3 worm cellular contexts compared by ENCODE assay signal in the genomic region with DNA sequence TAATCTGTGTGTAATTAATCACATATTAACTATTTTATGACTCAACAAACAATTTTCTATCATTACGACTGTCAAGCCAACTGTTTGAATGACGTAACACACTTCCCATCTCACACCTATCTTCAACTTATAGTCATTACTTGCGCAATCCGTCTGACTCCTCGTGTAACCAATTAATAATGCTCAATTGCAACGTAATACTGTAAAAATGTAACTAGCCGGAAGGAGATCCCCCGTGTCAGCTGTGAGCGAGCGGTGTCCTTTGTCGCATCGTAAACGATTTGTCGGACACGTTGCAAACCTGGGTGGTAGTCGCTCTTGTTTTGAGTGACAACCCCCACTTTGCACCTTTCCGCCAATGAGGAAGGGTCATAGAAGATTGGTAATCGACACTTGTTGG.
A peak's percentile ranks its signal among the peaks of the same experiment; 100 is the strongest.
TF ChIP-seq lines count a peak whose summit lies in the region.

No protein-coding gene starts in this region.

TF ChIP-seq in whole organism, early embryonic, 17 proteins besides CTCF, POLR2A, EP300 and RAD21:
- no peak for TF ChIP-seq ceh-36 (tag; optimal IDR thresholded peaks at IDR 0.05; lab: Kevin White, UChicago)
- TF ChIP-seq tbx-11 (GFP tag; IDR thresholded peaks at IDR 0.05; lab: Robert Waterston, UW): no peak
- TF ChIP-seq hmg-4 (GFP tag; optimal IDR thresholded peaks at IDR 0.05; lab: Kevin White, UChicago): no peak
- TF ChIP-seq hnd-1 (tag; optimal IDR thresholded peaks at IDR 0.05; lab: Kevin White, UChicago): no peak
- TF ChIP-seq scrt-1 (GFP tag; IDR thresholded peaks at IDR 0.05; lab: Robert Waterston, UW): no peak
- TF ChIP-seq ceh-13 (GFP tag; optimal IDR thresholded peaks at IDR 0.05; lab: Kevin White, UChicago): no peak
- peak; percentile 73 for TF ChIP-seq ets-7 (tag; optimal IDR thresholded peaks at IDR 0.05; lab: Kevin White, UChicago)
- no peak for TF ChIP-seq hmbx-1 (tag; optimal IDR thresholded peaks at IDR 0.05; lab: Kevin White, UChicago)

TF ChIP-seq in whole organism, late embryonic, 69 proteins besides CTCF, POLR2A, EP300 and RAD21:
- TF ChIP-seq unc-55 (GFP tag; optimal IDR thresholded peaks at IDR 0.05; lab: Kevin White, UChicago): peak; percentile 75
- TF ChIP-seq ceh-45 (GFP tag; IDR thresholded peaks at IDR 0.05; lab: Robert Waterston, UW): no peak
- TF ChIP-seq elt-2 (tag; optimal IDR thresholded peaks at IDR 0.05; lab: Kevin White, UChicago): peak; percentile 20
- peak; percentile 59 for TF ChIP-seq tbx-2 (tag; optimal IDR thresholded peaks at IDR 0.05; lab: Kevin White, UChicago)

TF ChIP-seq in whole organism, mixed stage, embryonic, 35 proteins besides CTCF, POLR2A, EP300 and RAD21:
- TF ChIP-seq unc-62 (GFP tag; optimal IDR thresholded peaks at IDR 0.05; lab: Kevin White, UChicago) (peak; percentile 64), mls-2 (tag; optimal IDR thresholded peaks at IDR 0.05; lab: Kevin White, UChicago) (no peak), hlh-1 (tag; optimal IDR thresholded peaks at IDR 0.05; lab: Kevin White, UChicago) (peak; percentile 52), nhr-12 (tag; optimal IDR thresholded peaks at IDR 0.05; lab: Kevin White, UChicago) (no peak), tbx-8 (GFP tag; optimal IDR thresholded peaks at IDR 0.05; lab: Kevin White, UChicago) (no peak), zip-8 (tag; optimal IDR thresholded peaks at IDR 0.05; lab: Kevin White, UChicago) (peak; percentile 99), cnd-1 (tag; optimal IDR thresholded peaks at IDR 0.05; lab: Kevin White, UChicago) (peak; percentile 27), nhr-2 (tag; optimal IDR thresholded peaks at IDR 0.05; lab: Kevin White, UChicago) (peak; percentile 92)
